Fruit fly (Drosophila melanogaster) whole organism, pupa: Measurements from ENCODE around the gene Lsp2.

Experiments used
- CG10348 ChIP-seq: fragments of 200-800 bp; sonication (Bioruptor generic); IDR thresholded peaks from 2 replicates; pipeline ENCODE4 v1.3.6; 2022; ENCODE audit warnings: missing biosample characterization, missing genetic modification characterization
- CG14655 ChIP-seq: fragments of 200-800 bp; sonication (Bioruptor generic); optimal IDR thresholded peaks from 3 replicates; lab custom pipeline; 2017; ENCODE audit warnings: mild to moderate bottlenecking, missing biosample characterization, missing genetic modification reagents, missing genetic modification characterization
- CG15710 ChIP-seq: fragments of 200-800 bp; sonication (Bioruptor generic); optimal IDR thresholded peaks from 2 replicates; lab custom pipeline; 2018; ENCODE audit warnings: missing biosample characterization, mild to moderate bottlenecking, missing genetic modification characterization, moderate library complexity
- CG32121 ChIP-seq: fragments of 200-800 bp; sonication (Bioruptor generic); IDR thresholded peaks from 2 replicates; pipeline ENCODE4 v1.3.6; 2022; ENCODE audit warnings: missing biosample characterization, missing genetic modification characterization
- CG4496 ChIP-seq: fragments of 200-800 bp; sonication (Bioruptor generic); IDR thresholded peaks from 3 replicates; pipeline ENCODE4 v1.3.6; 2022; ENCODE audit warnings: missing biosample characterization, missing genetic modification characterization
- CG8159 ChIP-seq: fragments of 200-800 bp; sonication (Bioruptor generic); optimal IDR thresholded peaks from 3 replicates; lab custom pipeline; 2018; ENCODE audit warnings: missing biosample characterization, mild to moderate bottlenecking, missing genetic modification characterization, moderate library complexity
- CG9948 ChIP-seq: fragments of 200-800 bp; sonication (Bioruptor generic); optimal IDR thresholded peaks from 2 replicates; lab custom pipeline; 2018; ENCODE audit warnings: missing biosample characterization, mild to moderate bottlenecking, missing genetic modification characterization, moderate library complexity
- D1 ChIP-seq: fragments of 200-800 bp; sonication (Bioruptor generic); optimal IDR thresholded peaks from 2 replicates; lab custom pipeline; 2018; ENCODE audit warnings: missing biosample characterization, mild to moderate bottlenecking, missing genetic modification characterization, moderate library complexity
- EcR ChIP-seq: fragments of 200-800 bp; sonication (Bioruptor generic); optimal IDR thresholded peaks from 3 replicates; lab custom pipeline; 2019; ENCODE audit warnings: missing biosample characterization, missing genetic modification characterization, mild to moderate bottlenecking, moderate library complexity, missing genetic modification reagents
- fd96Ca ChIP-seq: fragments of 200-800 bp; sonication (Bioruptor generic); IDR thresholded peaks from 3 replicates; pipeline ENCODE4 v1.3.6; 2022; ENCODE audit warnings: missing biosample characterization, missing genetic modification characterization
- gl ChIP-seq: fragments of 200-800 bp; sonication (Bioruptor generic); optimal IDR thresholded peaks from 2 replicates; lab custom pipeline; 2018; ENCODE audit warnings: missing biosample characterization, mild to moderate bottlenecking, missing genetic modification characterization
- rn ChIP-seq: fragments of 200-800 bp; sonication (Bioruptor generic); IDR thresholded peaks from 2 replicates; pipeline ENCODE4 v1.3.6; 2022; ENCODE audit warnings: missing biosample characterization, missing genetic modification characterization

DNA sequence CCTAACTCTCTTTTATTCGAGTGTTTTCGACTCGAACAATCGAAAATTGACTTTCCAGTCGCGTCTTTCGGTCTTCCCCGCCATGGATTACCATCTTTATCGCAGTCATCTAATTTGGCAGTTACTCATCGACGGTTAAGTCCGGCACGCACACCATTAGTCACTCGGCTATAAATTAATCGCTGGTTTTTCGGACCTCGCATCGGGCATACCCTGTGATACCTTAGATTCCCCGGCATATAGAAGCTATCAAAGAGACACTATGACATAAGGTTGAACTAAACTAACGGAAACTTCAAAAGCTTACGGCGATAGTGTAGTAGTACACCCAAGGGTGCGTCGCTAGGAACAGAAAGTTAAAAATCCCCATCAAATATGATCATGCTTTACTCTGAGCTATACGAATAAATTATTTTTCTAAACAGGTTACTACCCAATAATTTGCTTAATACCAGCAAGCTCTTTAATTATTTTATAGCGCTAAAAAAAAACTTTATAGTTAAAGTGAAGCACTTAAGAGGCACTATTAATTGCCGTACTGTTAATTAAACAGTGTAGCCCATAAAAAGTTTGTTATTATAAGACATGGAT, 49.7 kb downstream of the Lsp2 start:
- TF ChIP-seq CG4496 (GFP tag; lab: Robert Waterston, UW) (no peak), CG10348 (GFP tag; lab: Robert Waterston, UW) (no peak), gl (tag; lab: Kevin White, UChicago) (no peak), CG15710 (tag; lab: Kevin White, UChicago) (no peak), CG32121 (GFP tag; lab: Robert Waterston, UW) (no peak), CG8159 (no peak), fd96Ca (GFP tag; lab: Robert Waterston, UW) (no peak), CG14655 (GFP tag; lab: Kevin White, UChicago) (no peak), D1 (tag; lab: Kevin White, UChicago) (no peak), EcR (GFP tag; lab: Kevin White, UChicago) (no peak), CG9948 (tag; lab: Kevin White, UChicago) (no peak), rn (no peak)
